Worm (Caenorhabditis elegans): ENCODE measurements around the gene K09E9.3.

DNA sequence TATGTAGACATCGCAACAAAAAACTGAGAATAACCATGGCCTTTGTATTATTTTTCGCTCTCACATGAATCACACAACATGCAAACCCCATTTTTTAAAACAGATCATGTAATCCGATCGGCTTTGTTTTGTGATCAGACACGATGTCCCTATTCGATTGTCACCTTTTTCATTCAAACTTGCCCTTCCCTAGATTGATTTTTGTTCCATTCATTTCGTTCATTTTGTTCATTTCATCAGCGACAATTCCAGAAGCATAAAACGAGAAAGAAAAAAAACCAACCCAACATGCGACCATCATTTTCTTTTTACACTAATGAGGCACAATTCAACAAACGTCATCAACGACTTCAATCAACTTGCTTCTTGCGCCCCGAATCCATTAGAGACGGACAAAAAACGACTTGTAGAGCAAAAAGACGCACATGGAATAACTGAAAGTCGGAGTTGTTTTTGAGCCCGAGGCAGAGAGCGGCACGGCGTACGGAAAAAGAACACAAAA is 37.4 kb upstream of the K09E9.3 start, which contains the start of gene F59D12.3:
- no peak for TF ChIP-seq ccch-3 (GFP tag; optimal IDR thresholded peaks at IDR 0.05)
- TF ChIP-seq B0035.1 (tag; optimal IDR thresholded peaks at IDR 0.05) = no peak
- TF ChIP-seq egl-18 (GFP tag; IDR thresholded peaks at IDR 0.05) = no peak
- TF ChIP-seq F39B2.1 (GFP tag; IDR thresholded peaks at IDR 0.05) = no peak
- TF ChIP-seq ets-4 (GFP tag; optimal IDR thresholded peaks at IDR 0.05) = no peak
- TF ChIP-seq ztf-26 (tag; optimal IDR thresholded peaks at IDR 0.05) = no peak
- no peak for TF ChIP-seq B0261.1 (tag; optimal IDR thresholded peaks at IDR 0.05)
- no peak for TF ChIP-seq lin-26 (GFP tag; IDR thresholded peaks at IDR 0.05)
- no peak for TF ChIP-seq tlf-1 (GFP tag; optimal IDR thresholded peaks at IDR 0.05)
- no peak for TF ChIP-seq attf-6 (GFP tag; IDR thresholded peaks at IDR 0.05)
- TF ChIP-seq him-1 (tag; optimal IDR thresholded peaks at IDR 0.05) = no peak
